Fruit fly (Drosophila melanogaster) whole organism, embryonic: ENCODE measurements around the gene CG10005.

Experiments
- ATbp ChIP-seq: fragments of 200-800 bp; sonication (Bioruptor generic); optimal IDR thresholded peaks from 2 replicates; lab custom pipeline; 2017; ENCODE audit warnings: missing biosample characterization, mild to moderate bottlenecking, missing genetic modification characterization, missing genetic modification reagents
- CG10267 ChIP-seq: fragments of 200-800 bp; sonication (Bioruptor generic); optimal IDR thresholded peaks from 2 replicates; lab custom pipeline; 2018; ENCODE audit warnings: missing biosample characterization, mild to moderate bottlenecking, missing genetic modification characterization, moderate library complexity
- CG10431 ChIP-seq: fragments of 200-800 bp; sonication (Bioruptor generic); optimal IDR thresholded peaks from 3 replicates; lab custom pipeline; 2018; ENCODE audit warnings: missing biosample characterization, mild to moderate bottlenecking, missing genetic modification characterization
- CG10565 ChIP-seq: fragments of 200-800 bp; sonication (Bioruptor generic); optimal IDR thresholded peaks from 3 replicates; lab custom pipeline; 2016; ENCODE audit warnings: missing biosample characterization, mild to moderate bottlenecking, missing genetic modification characterization
- CG11093 ChIP-seq: fragments of 200-800 bp; sonication (Bioruptor generic); IDR thresholded peaks from 3 replicates; pipeline ENCODE4 v1.3.6; 2022; ENCODE audit warnings: missing biosample characterization, missing genetic modification characterization
- CG12104 ChIP-seq: fragments of 200-800 bp; sonication (Bioruptor generic); optimal IDR thresholded peaks from 3 replicates; lab custom pipeline; 2016; ENCODE audit warnings: missing biosample characterization, missing genetic modification characterization
- CG12942 ChIP-seq: fragments of 200-800 bp; sonication (Bioruptor generic); optimal IDR thresholded peaks from 3 replicates; lab custom pipeline; 2016; ENCODE audit warnings: missing biosample characterization, missing genetic modification characterization
- CG13287 ChIP-seq: fragments of 200-800 bp; sonication (Bioruptor generic); IDR thresholded peaks from 2 replicates; pipeline ENCODE4 v1.3.6; 2022; ENCODE audit warnings: missing biosample characterization, missing genetic modification characterization; ENCODE audit not compliant: partially characterized antibody
- CG15601 ChIP-seq: fragments of 200-800 bp; sonication (Bioruptor generic); optimal IDR thresholded peaks from 3 replicates; lab custom pipeline; 2019; ENCODE audit warnings: missing biosample characterization, mild to moderate bottlenecking, missing genetic modification characterization, moderate library complexity
- CG17912 ChIP-seq: fragments of 200-800 bp; sonication (Bioruptor generic); optimal IDR thresholded peaks from 2 replicates; lab custom pipeline; 2018; ENCODE audit warnings: missing biosample characterization, mild to moderate bottlenecking, missing genetic modification characterization
- CG2875 ChIP-seq: fragments of 200-800 bp; sonication (Bioruptor generic); optimal IDR thresholded peaks from 2 replicates; lab custom pipeline; 2017; ENCODE audit warnings: missing biosample characterization, mild to moderate bottlenecking, missing genetic modification characterization, missing genetic modification reagents
- CG30431 ChIP-seq: fragments of 200-800 bp; sonication (Bioruptor generic); optimal IDR thresholded peaks from 2 replicates; lab custom pipeline; 2017; ENCODE audit warnings: missing biosample characterization, missing genetic modification characterization
- CG33557 ChIP-seq: fragments of 200-800 bp; sonication (Bioruptor generic); optimal IDR thresholded peaks from 2 replicates; lab custom pipeline; 2019; ENCODE audit warnings: missing biosample characterization, mild to moderate bottlenecking, missing genetic modification characterization, moderate library complexity
- CG4328 ChIP-seq: fragments of 200-800 bp; sonication (Bioruptor generic); optimal IDR thresholded peaks from 3 replicates; lab custom pipeline; 2017; ENCODE audit warnings: missing biosample characterization, missing genetic modification reagents, missing genetic modification characterization
- CG4360 ChIP-seq: fragments of 200-800 bp; sonication (Bioruptor generic); IDR thresholded peaks from 2 replicates; pipeline ENCODE4 v1.3.6; 2022; ENCODE audit warnings: missing biosample characterization, missing genetic modification characterization
- CG4424 ChIP-seq: fragments of 200-800 bp; sonication (Bioruptor generic); optimal IDR thresholded peaks from 3 replicates; lab custom pipeline; 2016; ENCODE audit warnings: missing biosample characterization, missing genetic modification characterization
- CG4854 ChIP-seq: fragments of 200-800 bp; sonication (Bioruptor generic); optimal IDR thresholded peaks from 2 replicates; lab custom pipeline; 2016; ENCODE audit warnings: missing biosample characterization, missing genetic modification characterization, inconsistent platforms
- CG5180 ChIP-seq: fragments of 200-800 bp; sonication (Bioruptor generic); optimal IDR thresholded peaks from 3 replicates; lab custom pipeline; 2017; ENCODE audit warnings: missing biosample characterization, missing genetic modification characterization, mild to moderate bottlenecking, moderate library complexity, missing genetic modification reagents
- CG6813 ChIP-seq: fragments of 200-800 bp; sonication (Bioruptor generic); optimal IDR thresholded peaks from 2 replicates; lab custom pipeline; 2017; ENCODE audit warnings: missing biosample characterization, missing genetic modification characterization, mild to moderate bottlenecking, moderate library complexity, missing genetic modification reagents
- CG7271 ChIP-seq: fragments of 200-800 bp; sonication (Bioruptor generic); optimal IDR thresholded peaks from 2 replicates; lab custom pipeline; 2018; ENCODE audit warnings: missing biosample characterization, mild to moderate bottlenecking, missing genetic modification characterization, moderate library complexity
- CG8388 ChIP-seq: fragments of 200-800 bp; sonication (Bioruptor generic); optimal IDR thresholded peaks from 2 replicates; lab custom pipeline; 2019; ENCODE audit warnings: missing biosample characterization, mild to moderate bottlenecking, missing genetic modification characterization, moderate library complexity
- CG9797 ChIP-seq: fragments of 200-800 bp; sonication (Bioruptor generic); optimal IDR thresholded peaks from 3 replicates; lab custom pipeline; 2018; ENCODE audit warnings: missing biosample characterization, mild to moderate bottlenecking, missing genetic modification characterization
- CG9817 ChIP-seq: fragments of 200-800 bp; sonication (Bioruptor generic); optimal IDR thresholded peaks from 2 replicates; lab custom pipeline; 2018; ENCODE audit warnings: missing biosample characterization, mild to moderate bottlenecking, missing genetic modification characterization, moderate library complexity
- E2f2 ChIP-seq: fragments of 200-800 bp; sonication (Bioruptor generic); IDR thresholded peaks from 2 replicates; pipeline ENCODE4 v1.3.6; 2022; ENCODE audit warnings: missing biosample characterization, missing genetic modification characterization
- HLH4C ChIP-seq: fragments of 200-800 bp; sonication (Bioruptor generic); IDR thresholded peaks from 3 replicates; pipeline ENCODE4 v1.3.6; 2022; ENCODE audit warnings: missing biosample characterization, missing genetic modification characterization; ENCODE audit not compliant: partially characterized antibody
- Hr78 ChIP-seq, 2 experiments: fragments of 200-800 bp in 1 of 2; fragments of >200 bp in 1 of 2; sonication (Bioruptor generic) in 1 of 2; optimal IDR thresholded peaks; 2 replicates each; lab custom pipeline; 2017 to 2019; ENCODE audit warnings: missing biosample characterization in 2 of 2, missing genetic modification characterization in 2 of 2, mild to moderate bottlenecking in 1 of 2, moderate library complexity in 1 of 2
- Kr ChIP-seq: fragments of 200-800 bp; sonication (Bioruptor generic); optimal IDR thresholded peaks from 2 replicates; lab custom pipeline; 2017; ENCODE audit warnings: missing biosample characterization, mild to moderate bottlenecking, missing genetic modification characterization
- Lpt ChIP-seq: fragments of >200 bp; optimal IDR thresholded peaks from 2 replicates; lab custom pipeline; 2018; ENCODE audit warnings: missing biosample characterization, missing genetic modification characterization
- Med ChIP-seq: fragments of 200-800 bp; sonication (Bioruptor generic); peaks from one replicate; lab custom pipeline; 2016; ENCODE audit warnings: missing biosample characterization, missing genetic modification characterization, mild to moderate bottlenecking, inconsistent platforms, moderate library complexity
- Ssrp ChIP-seq: fragments of 200-800 bp; sonication (Bioruptor generic); optimal IDR thresholded peaks from 2 replicates; lab custom pipeline; 2018; ENCODE audit warnings: missing biosample characterization, mild to moderate bottlenecking, missing genetic modification characterization, moderate library complexity
- abd-A ChIP-seq: fragments of 200-800 bp; sonication (Bioruptor generic); optimal IDR thresholded peaks from 3 replicates; lab custom pipeline; 2019; ENCODE audit warnings: missing biosample characterization, mild to moderate bottlenecking, missing genetic modification characterization, moderate library complexity
- bsh ChIP-seq, 2 experiments: fragments of 200-800 bp; sonication (Bioruptor generic); optimal IDR thresholded peaks; 2 replicates each; lab custom pipeline; 2017 to 2018; ENCODE audit warnings: mild to moderate bottlenecking in 2 of 2, missing biosample characterization in 2 of 2, missing genetic modification characterization in 2 of 2, moderate library complexity in 1 of 2
- caup ChIP-seq: fragments of 200-800 bp; sonication (Bioruptor generic); optimal IDR thresholded peaks from 3 replicates; lab custom pipeline; 2017; ENCODE audit warnings: missing biosample characterization, mild to moderate bottlenecking, missing genetic modification characterization, moderate library complexity; ENCODE audit not compliant: severe bottlenecking
- crp ChIP-seq, 2 experiments: fragments of 200-800 bp; sonication (Bioruptor generic); optimal IDR thresholded peaks; 2 replicates in 1 of 2; 3 replicates in 1 of 2; lab custom pipeline; 2017; ENCODE audit warnings: missing biosample characterization in 2 of 2, missing genetic modification characterization in 2 of 2, mild to moderate bottlenecking in 1 of 2, moderate library complexity in 1 of 2
- dmrt99B ChIP-seq: fragments of 200-800 bp; sonication (Bioruptor generic); optimal IDR thresholded peaks from 2 replicates; lab custom pipeline; 2018; ENCODE audit warnings: missing biosample characterization, mild to moderate bottlenecking, missing genetic modification characterization, moderate library complexity
- grau ChIP-seq: fragments of 200-800 bp; optimal IDR thresholded peaks from 3 replicates; lab custom pipeline; 2019; ENCODE audit warnings: missing biosample characterization, mild to moderate bottlenecking, missing genetic modification characterization, moderate library complexity
- gsb-n ChIP-seq: fragments of 200-800 bp; sonication (Bioruptor generic); optimal IDR thresholded peaks from 3 replicates; lab custom pipeline; 2018; ENCODE audit warnings: missing biosample characterization, mild to moderate bottlenecking, missing genetic modification characterization
- onecut ChIP-seq: fragments of 200-800 bp; sonication (Bioruptor generic); IDR thresholded peaks from 2 replicates; pipeline ENCODE4 v1.3.6; 2022; ENCODE audit warnings: missing biosample characterization, missing genetic modification characterization
- pfk ChIP-seq: fragments of 200-800 bp; sonication (Bioruptor generic); optimal IDR thresholded peaks from 2 replicates; lab custom pipeline; 2018; ENCODE audit warnings: missing biosample characterization, mild to moderate bottlenecking, missing genetic modification characterization, moderate library complexity
- prd ChIP-seq, 3 experiments: fragments of >200 bp in 2 of 3; fragments of 200-800 bp in 1 of 3; sonication (Bioruptor generic) in 1 of 3; optimal IDR thresholded peaks in 2 of 3; IDR thresholded peaks in 1 of 3; 2 replicates in 2 of 3; 3 replicates in 1 of 3; pipeline versions ENCODE4 v1.3.6 to Lab custom; 2017 to 2022; ENCODE audit warnings: missing biosample characterization in 1 of 3, missing genetic modification characterization in 1 of 3
- repo ChIP-seq: fragments of 200-800 bp; sonication (Bioruptor generic); optimal IDR thresholded peaks from 2 replicates; lab custom pipeline; 2016; ENCODE audit warnings: missing biosample characterization, missing genetic modification characterization
- sc ChIP-seq, 3 experiments: fragments of >200 bp in 2 of 3; fragments of 200-800 bp in 1 of 3; sonication (Bioruptor generic) in 1 of 3; optimal IDR thresholded peaks; 2 replicates in 2 of 3; 3 replicates in 1 of 3; lab custom pipeline; 2017; ENCODE audit warnings: mild to moderate bottlenecking in 1 of 3, missing biosample characterization in 1 of 3, missing genetic modification characterization in 1 of 3, missing genetic modification reagents in 1 of 3
- vvl ChIP-seq: fragments of 200-800 bp; sonication (Bioruptor generic); IDR thresholded peaks from 2 replicates; pipeline ENCODE4 v1.3.6; 2022; ENCODE audit warnings: missing biosample characterization, missing genetic modification characterization
- zf30C ChIP-seq: fragments of 200-800 bp; sonication (Bioruptor generic); optimal IDR thresholded peaks from 3 replicates; lab custom pipeline; 2018; ENCODE audit warnings: missing biosample characterization, mild to moderate bottlenecking, missing genetic modification characterization
- zfh1 ChIP-seq: fragments of 200-800 bp; sonication (Bioruptor generic); IDR thresholded peaks from 3 replicates; pipeline ENCODE4 v1.3.6; 2022; ENCODE audit warnings: missing biosample characterization, missing genetic modification characterization

The CG10005 gene

dm6 chr3R:11992934-11993670, 16.1 kb upstream of the CG10005 start, which contains the start of gene mfas (continued):
- TF ChIP-seq Kr (GFP tag; lab: Kevin White, UChicago) (no peak), repo (no peak), CG4360 (GFP tag; lab: Robert Waterston, UW) (no peak), CG5180 (GFP tag; lab: Kevin White, UChicago) (no peak), gsb-n (peak; percentile 37), Hr78 (GFP tag; optimal IDR thresholded peaks at IDR 0.05; lab: Kevin White, UChicago) (no peak), caup (GFP tag; lab: Kevin White, UChicago) (peak; percentile 23), ATbp (GFP tag; lab: Kevin White, UChicago) (peak; percentile 72), CG4424 (GFP tag; lab: Kevin White, UChicago) (no peak), CG30431 (GFP tag; lab: Kevin White, UChicago) (no peak), CG6813 (GFP tag; lab: Kevin White, UChicago) (peak; percentile 54), HLH4C (GFP tag; lab: Robert Waterston, UW) (peak; percentile 36; the same call in 1 of the 3 replicates), CG10431 (GFP tag; lab: Kevin White, UChicago) (peak; percentile 20), CG17912 (peak; percentile 70), Med (GFP tag; lab: Kevin White, UChicago) (peak; percentile 84), CG4328 (GFP tag; lab: Kevin White, UChicago) (no peak), CG9817 (tag; lab: Kevin White, UChicago) (no peak), CG10565 (GFP tag; lab: Kevin White, UChicago) (no peak), CG9797 (GFP tag; lab: Kevin White, UChicago) (no peak), abd-A (tag; lab: Kevin White, UChicago) (no peak), Ssrp (no peak), E2f2 (GFP tag; lab: Robert Waterston, UW) (no peak; the same call in 1 of the 2 replicates), dmrt99B (peak; percentile 20), CG2875 (peak; percentile 43), CG10267 (tag; lab: Kevin White, UChicago) (no peak), vvl (GFP tag; lab: Robert Waterston, UW) (peak; percentile 80), zfh1 (GFP tag; lab: Robert Waterston, UW) (no peak), crp (GFP tag; optimal IDR thresholded peaks at IDR 0.05; lab: Kevin White, UChicago) (peak in 1 of 2 experiments; percentile 18), CG15601 (tag; lab: Kevin White, UChicago) (peak; percentile 43), prd (optimal IDR thresholded peaks at IDR 0.05; lab: Kevin White, UChicago) (no peak), prd (GFP tag; IDR thresholded peaks at IDR 0.05; lab: Robert Waterston, UW) (no peak), pfk (GFP tag; lab: Kevin White, UChicago) (peak; percentile 10), sc (optimal IDR thresholded peaks at IDR 0.05; lab: Kevin White, UChicago) (no peak), sc (GFP tag; optimal IDR thresholded peaks at IDR 0.05; lab: Kevin White, UChicago) (peak; percentile 15), CG11093 (GFP tag; lab: Robert Waterston, UW) (no peak), CG12104 (GFP tag; lab: Kevin White, UChicago) (no peak), zf30C (peak; percentile 14), grau (tag; lab: Kevin White, UChicago) (no peak), Lpt (GFP tag; lab: Kevin White, UChicago) (no peak), CG7271 (tag; lab: Kevin White, UChicago) (no peak), CG12942 (GFP tag; lab: Kevin White, UChicago) (no peak), CG13287 (GFP tag; lab: Robert Waterston, UW) (peak; percentile 25; the same call in 1 of the 2 replicates), CG4854 (no peak), bsh (GFP tag; optimal IDR thresholded peaks at IDR 0.05; lab: Kevin White, UChicago) (peak in 1 of 2 experiments; percentile 52), CG33557 (GFP tag; lab: Kevin White, UChicago) (peak; percentile 41), onecut (GFP tag; lab: Robert Waterston, UW) (peak; percentile 19; the same call in 1 of the 2 replicates), CG8388 (no peak)
